Worm (Caenorhabditis elegans) whole organism, dauer: ENCODE data around the gene T24H10.1.

Experiments
- unc-62 ChIP-seq: sonication (generic microtip); optimal IDR thresholded peaks from 2 replicates; lab custom pipeline; 2017; ENCODE audit warnings: missing biosample characterization, missing genetic modification reagents, missing genetic modification characterization

The T24H10.1 gene

DNA sequence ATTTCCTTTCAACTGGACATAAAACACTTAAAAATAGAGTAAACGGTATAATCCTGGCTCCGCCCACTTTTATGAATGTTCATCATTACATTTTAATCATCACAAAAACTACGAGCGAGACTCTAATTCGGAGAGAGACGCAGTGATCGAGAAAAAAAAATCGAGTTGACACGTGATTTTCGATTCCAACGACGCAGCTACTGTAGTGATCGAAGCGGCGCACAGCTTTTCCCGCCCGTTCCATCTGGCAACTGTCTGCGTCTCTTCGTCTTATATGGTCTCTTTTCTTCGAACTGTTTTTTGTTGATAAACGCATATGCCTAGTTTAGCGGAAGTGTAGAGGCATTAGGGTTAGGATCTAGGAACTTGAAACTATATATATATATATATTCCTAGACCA, 14.6 kb downstream of the T24H10.1 start:
- TF ChIP-seq unc-62 (GFP tag; lab: Kevin White, UChicago), result no peak

DNA sequence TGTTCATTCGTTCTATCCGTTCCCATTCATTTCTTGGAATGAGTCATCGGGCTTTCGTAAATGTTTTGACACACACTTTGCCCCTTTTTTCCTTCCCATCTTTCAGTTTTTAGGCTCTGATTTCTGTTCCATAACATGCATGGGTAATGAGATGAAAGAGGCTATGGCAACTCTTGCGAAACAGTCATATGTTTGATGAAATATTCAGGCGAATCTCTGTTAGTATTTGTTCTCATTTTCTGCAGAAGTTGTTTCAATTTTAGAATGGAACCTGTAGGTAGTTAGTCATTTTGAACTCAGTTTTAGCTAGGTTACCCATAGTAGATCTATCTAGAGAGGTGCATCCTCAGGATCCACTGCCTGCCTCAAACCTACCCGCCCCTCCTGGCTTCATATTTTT, 15.8 kb downstream of the T24H10.1 start:
- TF ChIP-seq unc-62 (GFP tag; lab: Kevin White, UChicago), result no peak

- TF ChIP-seq unc-62 (GFP tag; lab: Kevin White, UChicago), result no peak
These were observed 16.5 kb downstream of the T24H10.1 start for ce11 chrII:9115644-9116043.

DNA sequence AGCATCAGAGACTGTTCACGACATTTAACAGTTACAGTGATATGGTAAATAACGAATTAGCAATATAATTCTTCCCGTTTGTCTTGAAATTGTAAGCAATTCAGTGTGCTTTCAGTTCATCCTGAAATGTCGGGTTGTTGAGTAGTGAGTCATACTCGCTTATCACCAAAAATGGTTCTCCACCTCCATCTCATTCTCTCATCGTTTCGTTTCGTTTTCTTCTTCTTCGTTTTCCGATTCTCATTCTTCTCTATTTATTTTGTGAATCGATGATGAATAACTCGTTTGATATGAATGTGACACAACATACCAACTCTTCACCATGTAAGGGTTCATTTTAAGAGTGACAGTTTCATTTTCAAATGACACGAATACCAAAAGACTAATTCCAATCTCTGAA, 17.2 kb downstream of the T24H10.1 start:
- no peak for TF ChIP-seq unc-62 (GFP tag; lab: Kevin White, UChicago)

- no peak for TF ChIP-seq unc-62 (GFP tag; lab: Kevin White, UChicago)
These were observed 18.6 kb downstream of the T24H10.1 start for ce11 chrII:9117789-9118242.

DNA sequence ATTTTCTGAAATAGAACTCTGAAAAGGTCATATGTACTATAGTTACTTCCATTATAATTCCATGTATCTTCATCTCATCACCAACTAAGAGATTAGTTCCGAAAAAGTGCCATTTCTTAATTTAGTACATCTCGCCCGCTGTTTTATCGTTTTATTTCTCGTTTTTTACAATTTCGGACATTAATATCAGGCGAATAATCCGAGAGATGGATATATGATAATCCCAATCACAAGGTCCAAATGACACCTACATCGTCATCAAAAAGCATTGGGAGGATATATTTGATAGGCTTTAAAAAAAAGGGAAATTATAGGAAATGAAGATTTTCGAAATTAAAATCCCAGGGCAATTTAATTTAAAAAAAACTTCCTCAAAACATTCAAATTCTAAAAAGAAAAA, 21.2 kb downstream of the T24H10.1 start:
- no peak for TF ChIP-seq unc-62 (GFP tag; lab: Kevin White, UChicago)

- TF ChIP-seq unc-62 (GFP tag; lab: Kevin White, UChicago), result no peak
These were observed 21.8 kb downstream of the T24H10.1 start for ce11 chrII:9120813-9121554.

- no peak for TF ChIP-seq unc-62 (GFP tag; lab: Kevin White, UChicago)
These were observed 25.2 kb downstream of the T24H10.1 start for ce11 chrII:9124353-9124752.

- no peak for TF ChIP-seq unc-62 (GFP tag; lab: Kevin White, UChicago)
These were observed 25.8 kb downstream of the T24H10.1 start for ce11 chrII:9125007-9125406.

ce11 chrII:9126965-9127364, 27.8 kb downstream of the T24H10.1 start:
- TF ChIP-seq unc-62 (GFP tag; lab: Kevin White, UChicago), result no peak

- TF ChIP-seq unc-62 (GFP tag; lab: Kevin White, UChicago), result no peak
These were observed 28.2 kb downstream of the T24H10.1 start for ce11 chrII:9127379-9127778.

- TF ChIP-seq unc-62 (GFP tag; lab: Kevin White, UChicago), result no peak
These were observed 29.0 kb downstream of the T24H10.1 start for ce11 chrII:9128132-9128531.

ce11 chrII:9130339-9130738, 31.2 kb downstream of the T24H10.1 start:
- no peak for TF ChIP-seq unc-62 (GFP tag; lab: Kevin White, UChicago)

DNA sequence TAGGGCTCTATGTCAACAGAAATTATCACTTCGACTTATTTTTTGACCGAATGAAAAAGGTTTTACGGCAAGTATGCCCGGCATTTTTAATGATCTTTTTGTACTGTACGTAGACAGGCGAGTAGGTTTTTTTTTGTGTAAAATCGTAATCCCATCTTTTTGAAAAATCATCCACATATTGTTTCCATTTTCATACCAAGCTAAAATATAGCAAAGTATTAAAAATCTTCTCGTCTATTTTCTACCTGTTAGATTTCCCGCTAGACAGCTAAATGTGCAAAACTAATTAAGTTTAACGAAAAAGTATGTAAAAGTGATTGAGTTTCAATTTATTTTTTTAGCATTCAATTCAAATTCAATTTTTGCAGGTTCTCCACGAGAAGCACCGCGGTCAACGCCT, 32.2 kb downstream of the T24H10.1 start, which contains the start of gene C16D2.1:
TSS of gene C16D2.1 (plus strand) at position 301 of the 400 bp plus-strand sequence.
- no peak for TF ChIP-seq unc-62 (GFP tag; lab: Kevin White, UChicago)

- no peak for TF ChIP-seq unc-62 (GFP tag; lab: Kevin White, UChicago)
These were observed 33.2 kb downstream of the T24H10.1 start for ce11 chrII:9132338-9132737.

ce11 chrII:9135878-9136277, 36.7 kb downstream of the T24H10.1 start, which contains the start of gene nlp-78:
Gene nlp-78 (plus strand): TSS chrII:9136178.
- TF ChIP-seq unc-62 (GFP tag; lab: Kevin White, UChicago), result no peak

DNA sequence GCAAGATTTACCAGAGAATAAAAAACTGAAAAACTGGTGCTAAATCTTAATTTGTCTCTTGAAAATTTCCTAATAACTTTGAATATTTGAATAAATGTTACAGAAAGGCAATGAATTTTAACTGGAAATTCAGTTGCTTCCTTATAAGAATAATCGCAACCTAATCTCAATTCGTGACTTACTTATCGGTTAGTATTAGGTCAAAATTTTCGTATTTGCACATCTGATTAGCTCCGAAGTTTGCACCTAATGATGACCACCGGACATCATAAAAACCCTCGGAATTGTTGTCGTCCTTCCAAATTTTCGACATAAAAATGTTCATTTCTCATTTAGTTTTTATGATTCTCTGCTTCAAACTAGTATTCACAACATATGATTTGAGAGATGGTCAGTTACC, 38.6 kb downstream of the T24H10.1 start, which contains the start of gene C16D2.3:
TSS of gene C16D2.3 (plus strand) at position 301 of the 400 bp plus-strand sequence.
- no peak for TF ChIP-seq unc-62 (GFP tag; lab: Kevin White, UChicago)
